Fruit fly (Drosophila melanogaster) whole organism, embryonic: Measurements from ENCODE around the gene PIG-T.

ENCODE experiments used
- Atf6 ChIP-seq: fragments of 200-800 bp; sonication (Bioruptor generic); IDR thresholded peaks from 2 replicates; pipeline ENCODE4 v1.3.6; 2022; ENCODE audit warnings: missing biosample characterization, missing genetic modification characterization
- B-H2 ChIP-seq: fragments of 200-800 bp; sonication (Bioruptor generic); optimal IDR thresholded peaks from 2 replicates; lab custom pipeline; 2018; ENCODE audit warnings: missing biosample characterization, mild to moderate bottlenecking, missing genetic modification characterization
- BtbVII ChIP-seq: fragments of 200-800 bp; sonication (Bioruptor generic); optimal IDR thresholded peaks from 3 replicates; lab custom pipeline; 2017; ENCODE audit warnings: missing biosample characterization, mild to moderate bottlenecking, missing genetic modification characterization
- CG10274 ChIP-seq: fragments of 200-800 bp; sonication (Bioruptor generic); optimal IDR thresholded peaks from 3 replicates; lab custom pipeline; 2017; ENCODE audit warnings: missing biosample characterization, mild to moderate bottlenecking, missing genetic modification characterization
- CG10431 ChIP-seq: fragments of 200-800 bp; sonication (Bioruptor generic); optimal IDR thresholded peaks from 3 replicates; lab custom pipeline; 2018; ENCODE audit warnings: missing biosample characterization, mild to moderate bottlenecking, missing genetic modification characterization
- CG10565 ChIP-seq: fragments of 200-800 bp; sonication (Bioruptor generic); optimal IDR thresholded peaks from 3 replicates; lab custom pipeline; 2016; ENCODE audit warnings: missing biosample characterization, mild to moderate bottlenecking, missing genetic modification characterization
- CG11093 ChIP-seq: fragments of 200-800 bp; sonication (Bioruptor generic); IDR thresholded peaks from 3 replicates; pipeline ENCODE4 v1.3.6; 2022; ENCODE audit warnings: missing biosample characterization, missing genetic modification characterization
- CG11504 ChIP-seq: fragments of 200-800 bp; sonication (Bioruptor generic); optimal IDR thresholded peaks from 3 replicates; lab custom pipeline; 2019; ENCODE audit warnings: missing biosample characterization, mild to moderate bottlenecking, missing genetic modification characterization, moderate library complexity
- CG12659 ChIP-seq: fragments of 200-800 bp; sonication (Bioruptor generic); optimal IDR thresholded peaks from 3 replicates; lab custom pipeline; 2017; ENCODE audit warnings: mild to moderate bottlenecking, missing biosample characterization, missing genetic modification reagents, missing genetic modification characterization
- CG14441 ChIP-seq: fragments of 200-800 bp; sonication (Bioruptor generic); IDR thresholded peaks from 2 replicates; pipeline ENCODE4 v1.3.6; 2022; ENCODE audit warnings: missing biosample characterization, missing genetic modification characterization
- CG17186 ChIP-seq: fragments of 200-800 bp; sonication (Bioruptor generic); optimal IDR thresholded peaks from 3 replicates; lab custom pipeline; 2017; ENCODE audit warnings: missing biosample characterization, missing genetic modification reagents, missing genetic modification characterization
- CG17359 ChIP-seq: fragments of 200-800 bp; sonication (Bioruptor generic); optimal IDR thresholded peaks from 3 replicates; lab custom pipeline; 2018; ENCODE audit warnings: missing biosample characterization, mild to moderate bottlenecking, missing genetic modification characterization, moderate library complexity
- CG17361 ChIP-seq: fragments of 200-800 bp; sonication (Bioruptor generic); IDR thresholded peaks from 3 replicates; pipeline ENCODE4 v1.3.6; 2022; ENCODE audit warnings: missing biosample characterization, missing genetic modification characterization
- CG17802 ChIP-seq: fragments of 200-800 bp; sonication (Bioruptor generic); optimal IDR thresholded peaks from 2 replicates; lab custom pipeline; 2018; ENCODE audit warnings: missing biosample characterization, mild to moderate bottlenecking, missing genetic modification characterization, moderate library complexity
- CG30403 ChIP-seq: fragments of 200-800 bp; sonication (Bioruptor generic); optimal IDR thresholded peaks from 3 replicates; lab custom pipeline; 2016; ENCODE audit warnings: missing biosample characterization, missing genetic modification characterization
- CG3065 ChIP-seq: fragments of 200-800 bp; sonication (Bioruptor generic); optimal IDR thresholded peaks from 2 replicates; lab custom pipeline; 2016; ENCODE audit warnings: missing biosample characterization, missing genetic modification characterization
- CG34224 ChIP-seq: fragments of 200-800 bp; sonication (Bioruptor generic); IDR thresholded peaks from 3 replicates; pipeline ENCODE4 v1.3.6; 2022; ENCODE audit warnings: missing biosample characterization, missing genetic modification characterization; ENCODE audit not compliant: partially characterized antibody
- CG4328 ChIP-seq: fragments of 200-800 bp; sonication (Bioruptor generic); optimal IDR thresholded peaks from 3 replicates; lab custom pipeline; 2017; ENCODE audit warnings: missing biosample characterization, missing genetic modification reagents, missing genetic modification characterization
- CG4360 ChIP-seq: fragments of 200-800 bp; sonication (Bioruptor generic); IDR thresholded peaks from 2 replicates; pipeline ENCODE4 v1.3.6; 2022; ENCODE audit warnings: missing biosample characterization, missing genetic modification characterization
- CG4730 ChIP-seq: fragments of 200-800 bp; sonication (Bioruptor generic); IDR thresholded peaks from 2 replicates; pipeline ENCODE4 v1.3.6; 2022; ENCODE audit warnings: missing biosample characterization, missing genetic modification characterization
- CG5180 ChIP-seq: fragments of 200-800 bp; sonication (Bioruptor generic); optimal IDR thresholded peaks from 3 replicates; lab custom pipeline; 2017; ENCODE audit warnings: missing biosample characterization, missing genetic modification characterization, mild to moderate bottlenecking, moderate library complexity, missing genetic modification reagents
- CG7928 ChIP-seq: fragments of 200-800 bp; sonication (Bioruptor generic); optimal IDR thresholded peaks from 2 replicates; lab custom pipeline; 2017; ENCODE audit warnings: missing biosample characterization, mild to moderate bottlenecking, missing genetic modification characterization
- CG8478 ChIP-seq: fragments of >200 bp; optimal IDR thresholded peaks from 2 replicates; lab custom pipeline; 2018
- CG8924 ChIP-seq: fragments of 200-800 bp; optimal IDR thresholded peaks from 3 replicates; lab custom pipeline; 2019; ENCODE audit warnings: missing biosample characterization, mild to moderate bottlenecking, missing genetic modification characterization, moderate library complexity
- CrebB ChIP-seq: fragments of 200-800 bp; sonication (Bioruptor generic); optimal IDR thresholded peaks from 3 replicates; lab custom pipeline; 2018; ENCODE audit warnings: missing biosample characterization, mild to moderate bottlenecking, missing genetic modification characterization
- D19B ChIP-seq: fragments of 200-800 bp; sonication (Bioruptor generic); optimal IDR thresholded peaks from 2 replicates; lab custom pipeline; 2017; ENCODE audit warnings: missing biosample characterization, mild to moderate bottlenecking, missing genetic modification characterization
- Dad ChIP-seq: fragments of 200-800 bp; sonication (Bioruptor generic); optimal IDR thresholded peaks from 3 replicates; lab custom pipeline; 2016; ENCODE audit warnings: missing biosample characterization, missing genetic modification characterization
- Deaf1 ChIP-seq: fragments of 200-800 bp; optimal IDR thresholded peaks from 3 replicates; lab custom pipeline; 2019; ENCODE audit warnings: missing biosample characterization, mild to moderate bottlenecking, missing genetic modification characterization, moderate library complexity
- Dip2 ChIP-seq: fragments of 200-800 bp; sonication (Bioruptor generic); IDR thresholded peaks from 2 replicates; pipeline ENCODE4 v1.3.6; 2022; ENCODE audit warnings: missing biosample characterization, missing genetic modification characterization
- Fer3 ChIP-seq: fragments of 200-800 bp; sonication (Bioruptor generic); optimal IDR thresholded peaks from 2 replicates; lab custom pipeline; 2018; ENCODE audit warnings: missing biosample characterization, mild to moderate bottlenecking, missing genetic modification characterization, moderate library complexity
- NC2α ChIP-seq: fragments of 200-800 bp; sonication (Bioruptor generic); optimal IDR thresholded peaks from 2 replicates; lab custom pipeline; 2016; ENCODE audit warnings: missing biosample characterization, missing genetic modification characterization
- NFAT ChIP-seq: fragments of 200-800 bp; sonication (Bioruptor generic); IDR thresholded peaks from 2 replicates; pipeline ENCODE4 v1.3.6; 2022; ENCODE audit warnings: missing biosample characterization, missing genetic modification characterization
- Six4 ChIP-seq: fragments of 200-800 bp; sonication (Bioruptor generic); optimal IDR thresholded peaks from 2 replicates; lab custom pipeline; 2016; ENCODE audit warnings: missing biosample characterization, missing genetic modification characterization
- Stat92E ChIP-seq, 3 experiments: fragments of >200 bp in 2 of 3; fragments of 200-800 bp in 1 of 3; sonication (Bioruptor generic) in 1 of 3; optimal IDR thresholded peaks; 2 replicates each; lab custom pipeline; 2017 to 2019; ENCODE audit warnings: missing biosample characterization in 3 of 3, missing genetic modification characterization in 3 of 3, mild to moderate bottlenecking in 1 of 3, moderate library complexity in 1 of 3
- caup ChIP-seq: fragments of 200-800 bp; sonication (Bioruptor generic); optimal IDR thresholded peaks from 3 replicates; lab custom pipeline; 2017; ENCODE audit warnings: missing biosample characterization, mild to moderate bottlenecking, missing genetic modification characterization, moderate library complexity; ENCODE audit not compliant: severe bottlenecking
- dati ChIP-seq: fragments of 200-800 bp; sonication (Bioruptor generic); IDR thresholded peaks from 2 replicates; pipeline ENCODE4 v1.3.6; 2022; ENCODE audit warnings: missing biosample characterization, missing genetic modification characterization
- eve ChIP-seq, 2 experiments: fragments of >200 bp; optimal IDR thresholded peaks; 2 replicates each; lab custom pipeline; 2017; ENCODE audit warnings: missing biosample characterization in 2 of 2, missing genetic modification characterization in 2 of 2
- gfzf ChIP-seq: fragments of 200-800 bp; sonication (Bioruptor generic); optimal IDR thresholded peaks from 2 replicates; lab custom pipeline; 2016; ENCODE audit warnings: missing biosample characterization, mild to moderate bottlenecking, missing genetic modification characterization, moderate library complexity
- gt ChIP-seq: fragments of 200-800 bp; sonication (Bioruptor generic); IDR thresholded peaks from 2 replicates; pipeline ENCODE4 v1.3.6; 2022; ENCODE audit warnings: missing biosample characterization, missing genetic modification characterization
- kni ChIP-seq: fragments of 200-800 bp; sonication (Bioruptor generic); optimal IDR thresholded peaks from 3 replicates; lab custom pipeline; 2017; ENCODE audit warnings: mild to moderate bottlenecking, missing biosample characterization, missing genetic modification reagents, missing genetic modification characterization
- luna ChIP-seq: fragments of 200-800 bp; sonication (Bioruptor generic); optimal IDR thresholded peaks from 2 replicates; lab custom pipeline; 2016; ENCODE audit warnings: missing biosample characterization, missing genetic modification characterization
- row ChIP-seq: fragments of 200-800 bp; sonication (Bioruptor generic); IDR thresholded peaks from 3 replicates; pipeline ENCODE4 v1.3.6; 2022; ENCODE audit warnings: missing biosample characterization, missing genetic modification characterization
- sd ChIP-seq: fragments of 200-800 bp; sonication (Bioruptor generic); optimal IDR thresholded peaks from 3 replicates; lab custom pipeline; 2018; ENCODE audit warnings: missing biosample characterization, mild to moderate bottlenecking, missing genetic modification characterization, moderate library complexity
- slbo ChIP-seq: fragments of 200-800 bp; sonication (Bioruptor generic); IDR thresholded peaks from 2 replicates; pipeline ENCODE4 v1.3.6; 2022; ENCODE audit warnings: missing biosample characterization, missing genetic modification characterization
- slou ChIP-seq: fragments of 200-800 bp; sonication (Bioruptor generic); optimal IDR thresholded peaks from 3 replicates; lab custom pipeline; 2016; ENCODE audit warnings: missing biosample characterization, missing genetic modification characterization
- stwl ChIP-seq: fragments of 200-800 bp; sonication (Bioruptor generic); optimal IDR thresholded peaks from 3 replicates; lab custom pipeline; 2018; ENCODE audit warnings: missing biosample characterization, mild to moderate bottlenecking, missing genetic modification characterization, moderate library complexity
- unc-4 ChIP-seq: fragments of 200-800 bp; sonication (Bioruptor generic); IDR thresholded peaks from 2 replicates; pipeline ENCODE4 v1.3.6; 2022; ENCODE audit warnings: missing biosample characterization, missing genetic modification characterization; ENCODE audit not compliant: partially characterized antibody
- unpg ChIP-seq: fragments of 200-800 bp; sonication (Bioruptor generic); optimal IDR thresholded peaks from 3 replicates; lab custom pipeline; 2018; ENCODE audit warnings: missing biosample characterization, mild to moderate bottlenecking, missing genetic modification characterization, moderate library complexity

Gene PIG-T

dm6 chrX:8398177-8399018 lies 8.7 kb downstream of the PIG-T start, which contains the start of gene CG10555 (continued):
- TF ChIP-seq unc-4 (GFP tag; lab: Robert Waterston, UW), result peak; percentile 50
- TF ChIP-seq slou (GFP tag; lab: Kevin White, UChicago), result peak; percentile 58
- TF ChIP-seq gfzf (GFP tag; lab: Kevin White, UChicago), result peak; percentile 16
- peak; percentile 91 for TF ChIP-seq Atf6
- peak; percentile 81 for TF ChIP-seq Fer3 (tag; lab: Kevin White, UChicago)
- TF ChIP-seq caup (GFP tag; lab: Kevin White, UChicago), result peak; percentile 77
- TF ChIP-seq D19B (GFP tag; lab: Kevin White, UChicago), result peak; percentile 44
- peak; percentile 14 for TF ChIP-seq CG3065
- TF ChIP-seq CG17802 (tag; lab: Kevin White, UChicago), result peak; percentile 70
- TF ChIP-seq NFAT (GFP tag; lab: Robert Waterston, UW), result peak; percentile 87
- peak; percentile 84 for TF ChIP-seq gt (GFP tag; lab: Robert Waterston, UW)
- peak; percentile 96 for TF ChIP-seq CG30403
- TF ChIP-seq Dad (GFP tag; lab: Kevin White, UChicago), result peak; percentile 78
- TF ChIP-seq CG7928 (GFP tag; lab: Kevin White, UChicago), result peak; percentile 18
- peak; percentile 81 for TF ChIP-seq CG8924
- peak; percentile 58 for TF ChIP-seq CG10274
- peak; percentile 74 for TF ChIP-seq dati (GFP tag; lab: Robert Waterston, UW)
- peak; percentile 57 for TF ChIP-seq CG17359 (tag; lab: Kevin White, UChicago)
- TF ChIP-seq CG17361 (GFP tag; lab: Robert Waterston, UW), result peak; percentile 82
- peak; percentile 77 for TF ChIP-seq CG4730 (GFP tag; lab: Robert Waterston, UW)
- TF ChIP-seq CG11093 (GFP tag; lab: Robert Waterston, UW), result peak; percentile 83
- TF ChIP-seq stwl (tag; lab: Kevin White, UChicago), result peak; percentile 21
- peak; percentile 12; the same call in 1 of the 2 replicates for TF ChIP-seq Dip2 (GFP tag; lab: Robert Waterston, UW)
- TF ChIP-seq Deaf1 (tag; lab: Kevin White, UChicago), result peak; percentile 28
- no peak for TF ChIP-seq sd (tag; lab: Kevin White, UChicago)
- peak; percentile 81 for TF ChIP-seq CG10565 (GFP tag; lab: Kevin White, UChicago)
- peak; percentile 55 for TF ChIP-seq CrebB (tag; lab: Kevin White, UChicago)
- TF ChIP-seq BtbVII (GFP tag; lab: Kevin White, UChicago), result no peak
- peak; percentile 58; the same call in 1 of the 2 replicates for TF ChIP-seq CG4360 (GFP tag; lab: Robert Waterston, UW)
- peak; percentile 84 for TF ChIP-seq unpg (GFP tag; lab: Kevin White, UChicago)
- TF ChIP-seq CG11504, result peak; percentile 64
- TF ChIP-seq Six4 (GFP tag; lab: Kevin White, UChicago), result peak; percentile 59
- peak; percentile 85 for TF ChIP-seq CG12659
- TF ChIP-seq CG14441 (GFP tag; lab: Robert Waterston, UW), result peak; percentile 89
- TF ChIP-seq row (GFP tag; lab: Robert Waterston, UW), result peak; percentile 92
- peak; percentile 58 for TF ChIP-seq NC2α (GFP tag; lab: Kevin White, UChicago)
- peak; percentile 66 for TF ChIP-seq B-H2
- no peak for TF ChIP-seq eve (GFP tag; optimal IDR thresholded peaks at IDR 0.05; lab: Kevin White, UChicago)
- no peak for TF ChIP-seq CG8478
- TF ChIP-seq CG34224 (GFP tag; lab: Robert Waterston, UW), result peak; percentile 75
- peak; percentile 71 for TF ChIP-seq kni (GFP tag; lab: Kevin White, UChicago)
- peak; percentile 75 for TF ChIP-seq CG4328 (GFP tag; lab: Kevin White, UChicago)
- peak; percentile 17 for TF ChIP-seq CG17186 (GFP tag; lab: Kevin White, UChicago)
- TF ChIP-seq CG10431, result peak; percentile 27
- no peak for TF ChIP-seq luna (GFP tag; lab: Kevin White, UChicago)
- TF ChIP-seq CG5180, result peak; percentile 34
- no peak for TF ChIP-seq Stat92E (GFP tag; optimal IDR thresholded peaks at IDR 0.05; lab: Kevin White, UChicago)
- peak; percentile 91 for TF ChIP-seq slbo (GFP tag; lab: Robert Waterston, UW)
